Worm (Caenorhabditis elegans): ENCODE data around the gene srz-14.

The srz-14 gene

ce11 chrV:16182918-16183317, 539 bp upstream of the srz-14 start, which contains the start of gene srh-277:
srh-277 (plus strand) TSS chrV:16183218.
- no peak for TF ChIP-seq nhr-19 (GFP tag; conservative IDR thresholded peaks at IDR 0.05)
- TF ChIP-seq xbp-1 (tag; optimal IDR thresholded peaks at IDR 0.05), result no peak
- no peak for TF ChIP-seq nhr-28 (tag; optimal IDR thresholded peaks at IDR 0.05)
- no peak for TF ChIP-seq unc-30 (tag; optimal IDR thresholded peaks at IDR 0.05)
- no peak for TF ChIP-seq hlh-17 (GFP tag; optimal IDR thresholded peaks at IDR 0.05; ENCODE audit: borderline replicate concordance)

- TF ChIP-seq blmp-1 (tag; optimal IDR thresholded peaks at IDR 0.05), result no peak
- TF ChIP-seq snu-23 (GFP tag; optimal IDR thresholded peaks at IDR 0.05), result no peak
- no peak for TF ChIP-seq nhr-90 (tag; optimal IDR thresholded peaks at IDR 0.05; ENCODE audit: poor library complexity)
- no peak for TF ChIP-seq nhr-84 (tag; optimal IDR thresholded peaks at IDR 0.05)
These were observed 7.0 kb downstream of the srz-14 start, which contains the start of gene srh-281 for ce11 chrV:16190485-16190884. srh-281 (plus strand) TSS chrV:16190785.

- TF ChIP-seq efl-1 (optimal IDR thresholded peaks at IDR 0.05), result no peak
- TF ChIP-seq efl-1 (GFP tag; optimal IDR thresholded peaks at IDR 0.05 in 1 of 2), result no peak
- no peak for TF ChIP-seq lsy-2 (tag; optimal IDR thresholded peaks at IDR 0.05)
- TF ChIP-seq C04F5.9 (tag; optimal IDR thresholded peaks at IDR 0.05), result no peak
- no peak for TF ChIP-seq sptf-1 (tag; optimal IDR thresholded peaks at IDR 0.05)
- no peak for TF ChIP-seq irx-1 (tag; optimal IDR thresholded peaks at IDR 0.05)
- TF ChIP-seq ztf-4 (tag; optimal IDR thresholded peaks at IDR 0.05), result no peak
- no peak for TF ChIP-seq elt-3 (tag; optimal IDR thresholded peaks at IDR 0.05)
- no peak for TF ChIP-seq mdl-1 (tag; optimal IDR thresholded peaks at IDR 0.05)
- no peak for TF ChIP-seq unc-86 (tag; optimal IDR thresholded peaks at IDR 0.05)
- no peak for TF ChIP-seq C34B4.2 (tag; optimal IDR thresholded peaks at IDR 0.05)
- TF ChIP-seq pax-3 (tag; optimal IDR thresholded peaks at IDR 0.05), result no peak
- TF ChIP-seq egl-13 (tag; optimal IDR thresholded peaks at IDR 0.05), result no peak
- no peak for TF ChIP-seq aha-1 (tag; optimal IDR thresholded peaks at IDR 0.05)
- no peak for TF ChIP-seq ama-1 (optimal IDR thresholded peaks at IDR 0.05)
- no peak for TF ChIP-seq skn-1 (tag; optimal IDR thresholded peaks at IDR 0.05)
- TF ChIP-seq fkh-4 (tag; optimal IDR thresholded peaks at IDR 0.05; ENCODE audit: borderline replicate concordance), result no peak
These were observed 8.7 kb downstream of the srz-14 start, which contains the start of gene srh-279 for ce11 chrV:16192114-16192513. srh-279 (plus strand) TSS chrV:16192414.

- TF ChIP-seq elt-3 (tag; optimal IDR thresholded peaks at IDR 0.05), result peak in 1 of 6 experiments; percentile 20
- no peak for TF ChIP-seq pax-3 (tag; optimal IDR thresholded peaks at IDR 0.05)
- TF ChIP-seq egl-27 (tag; optimal IDR thresholded peaks at IDR 0.05), result no peak
- no peak for TF ChIP-seq C16A3.4 (tag; optimal IDR thresholded peaks at IDR 0.05)
- no peak for TF ChIP-seq unc-86 (tag; optimal IDR thresholded peaks at IDR 0.05)
- TF ChIP-seq lsy-2 (tag; optimal IDR thresholded peaks at IDR 0.05), result no peak
- no peak for TF ChIP-seq grh-1 (GFP tag; IDR thresholded peaks at IDR 0.05)
- no peak for TF ChIP-seq ceh-8 (GFP tag; optimal IDR thresholded peaks at IDR 0.05)
- no peak for TF ChIP-seq F16B12.6 (tag; optimal IDR thresholded peaks at IDR 0.05)
- TF ChIP-seq blmp-1 (tag; optimal IDR thresholded peaks at IDR 0.05), result peak; percentile 46
- TF ChIP-seq nhr-237 (tag; optimal IDR thresholded peaks at IDR 0.05), result no peak
These were observed 11.2 kb downstream of the srz-14 start, which contains the start of gene rabr-4 for ce11 chrV:16194639-16195038. rabr-4 (plus strand) TSS chrV:16194939.

ce11 chrV:16195379-16195778, 11.9 kb downstream of the srz-14 start, which contains the start of gene rabr-3:
rabr-3 (plus strand) TSS chrV:16195679.
- TF ChIP-seq unc-130 (tag; optimal IDR thresholded peaks at IDR 0.05) (no peak), skn-1 (tag; optimal IDR thresholded peaks at IDR 0.05) (no peak), C16A3.4 (tag; optimal IDR thresholded peaks at IDR 0.05) (no peak), elt-2 (tag; optimal IDR thresholded peaks at IDR 0.05) (no peak), C04F5.9 (tag; optimal IDR thresholded peaks at IDR 0.05) (no peak), nhr-90 (tag; optimal IDR thresholded peaks at IDR 0.05; ENCODE audit: poor library complexity) (no peak), blmp-1 (tag; optimal IDR thresholded peaks at IDR 0.05) (no peak), mep-1 (tag; optimal IDR thresholded peaks at IDR 0.05) (no peak), lin-35 (GFP tag; optimal IDR thresholded peaks at IDR 0.05) (no peak)

Measured in whole organism, L1 larva.